Fruit fly (Drosophila melanogaster): ENCODE measurements around the gene CG13727.

Gene CG13727

dm6 chr3L:17352812-17353211 lies 11.7 kb upstream of the CG13727 start (continued):
- no peak for TF ChIP-seq CG2199 (GFP tag; IDR thresholded peaks at IDR 0.05)
- TF ChIP-seq Rfx (GFP tag; IDR thresholded peaks at IDR 0.05): peak; percentile 38
- TF ChIP-seq MBD-R2 (GFP tag; IDR thresholded peaks at IDR 0.05): peak; percentile 95
- peak; percentile 8 for TF ChIP-seq grau (tag; optimal IDR thresholded peaks at IDR 0.05)
- TF ChIP-seq Lhr (GFP tag; optimal IDR thresholded peaks at IDR 0.05): peak; percentile 76
- TF ChIP-seq Dll (GFP tag; IDR thresholded peaks at IDR 0.05; ENCODE audit: partially characterized antibody): peak; percentile 36; the same call in 1 of the 4 replicates
- TF ChIP-seq Sin3A (optimal IDR thresholded peaks at IDR 0.05): peak; percentile 49
- 0 out of 2 replicates have a peak, but pooled peaks have one; percentile 26 for TF ChIP-seq CG4360 (GFP tag; IDR thresholded peaks at IDR 0.05)
- TF ChIP-seq knrl (GFP tag; IDR thresholded peaks at IDR 0.05; ENCODE audit: partially characterized antibody): peak; percentile 30; the same call in 1 of the 3 replicates
- TF ChIP-seq toy (GFP tag; IDR thresholded peaks at IDR 0.05): peak; percentile 82
- TF ChIP-seq MESR4 (GFP tag; optimal IDR thresholded peaks at IDR 0.05): peak; percentile 43
- peak; percentile 59 for TF ChIP-seq gfzf (GFP tag; optimal IDR thresholded peaks at IDR 0.05)
- peak; percentile 8 for TF ChIP-seq CG8388 (GFP tag; optimal IDR thresholded peaks at IDR 0.05)
- TF ChIP-seq amos (GFP tag; IDR thresholded peaks at IDR 0.05; ENCODE audit: partially characterized antibody): peak; percentile 47
- TF ChIP-seq bcd (GFP tag; optimal IDR thresholded peaks at IDR 0.05): peak; percentile 16
- TF ChIP-seq fd102C (GFP tag; optimal IDR thresholded peaks at IDR 0.05): no peak
- TF ChIP-seq CG10267 (tag; optimal IDR thresholded peaks at IDR 0.05): peak; percentile 36
- TF ChIP-seq CG4854 (GFP tag; optimal IDR thresholded peaks at IDR 0.05): peak; percentile 89
- peak; percentile 38 for TF ChIP-seq CG2712 (tag; optimal IDR thresholded peaks at IDR 0.05)
- peak; percentile 19 for TF ChIP-seq Usf (GFP tag; optimal IDR thresholded peaks at IDR 0.05)
- TF ChIP-seq Hmr (GFP tag; optimal IDR thresholded peaks at IDR 0.05): peak; percentile 33
- peak; percentile 32 for TF ChIP-seq exex (tag; optimal IDR thresholded peaks at IDR 0.05)
- peak; percentile 90 for TF ChIP-seq CG1603 (tag; optimal IDR thresholded peaks at IDR 0.05)
- TF ChIP-seq gt (GFP tag; IDR thresholded peaks at IDR 0.05): no peak
- no peak for TF ChIP-seq Bteb2 (GFP tag; optimal IDR thresholded peaks at IDR 0.05)
- TF ChIP-seq unc-4 (GFP tag; IDR thresholded peaks at IDR 0.05; ENCODE audit: partially characterized antibody): 0 out of 2 replicates have a peak, but pooled peaks have one; percentile 37
- peak; percentile 84 for TF ChIP-seq pzg (GFP tag; optimal IDR thresholded peaks at IDR 0.05)
- peak; percentile 99 for TF ChIP-seq CG9215 (GFP tag; IDR thresholded peaks at IDR 0.05)
- no peak for TF ChIP-seq Ravus (GFP tag; IDR thresholded peaks at IDR 0.05)
- peak; percentile 66 for TF ChIP-seq CG13287 (GFP tag; IDR thresholded peaks at IDR 0.05; ENCODE audit: partially characterized antibody)
- 0 out of 2 replicates have a peak, but pooled peaks have one; percentile 15 for TF ChIP-seq sob (GFP tag; IDR thresholded peaks at IDR 0.05)
- peak; percentile 57 for TF ChIP-seq Abd-B (GFP tag; optimal IDR thresholded peaks at IDR 0.05)
- TF ChIP-seq CG7987 (GFP tag; optimal IDR thresholded peaks at IDR 0.05): peak; percentile 5
- no peak for TF ChIP-seq eve (GFP tag; optimal IDR thresholded peaks at IDR 0.05)
- peak; percentile 35 for TF ChIP-seq YL-1 (GFP tag; optimal IDR thresholded peaks at IDR 0.05)
- no peak for TF ChIP-seq CG3281 (GFP tag; optimal IDR thresholded peaks at IDR 0.05)
- no peak for TF ChIP-seq cato (GFP tag; optimal IDR thresholded peaks at IDR 0.05; ENCODE audit: borderline replicate concordance)
- TF ChIP-seq CTCF (GFP tag; optimal IDR thresholded peaks at IDR 0.05): peak; percentile 74
- TF ChIP-seq dan (GFP tag; IDR thresholded peaks at IDR 0.05): no peak
- peak; percentile 41; the same call in 1 of the 3 replicates for TF ChIP-seq row (GFP tag; IDR thresholded peaks at IDR 0.05)
- TF ChIP-seq vvl (GFP tag; IDR thresholded peaks at IDR 0.05): peak; percentile 60
- no peak for TF ChIP-seq CG8944 (GFP tag; optimal IDR thresholded peaks at IDR 0.05)
- no peak for TF ChIP-seq hb (GFP tag; IDR thresholded peaks at IDR 0.05; ENCODE audit: partially characterized antibody)
- TF ChIP-seq al (GFP tag; IDR thresholded peaks at IDR 0.05): no peak
- TF ChIP-seq Myb (GFP tag; optimal IDR thresholded peaks at IDR 0.05): peak; percentile 53
- no peak for TF ChIP-seq Ada2b (GFP tag; IDR thresholded peaks at IDR 0.05)
- TF ChIP-seq CG4617 (GFP tag; optimal IDR thresholded peaks at IDR 0.05; ENCODE audit: borderline replicate concordance): peak; percentile 52
- peak; percentile 18 for TF ChIP-seq Xbp1 (GFP tag; optimal IDR thresholded peaks at IDR 0.05)
- peak; percentile 50 for TF ChIP-seq Ets97D (GFP tag; optimal IDR thresholded peaks at IDR 0.05)
- no peak for TF ChIP-seq esg (GFP tag; conservative IDR thresholded peaks at IDR 0.05)
- TF ChIP-seq CG3847 (GFP tag; IDR thresholded peaks at IDR 0.05): peak; percentile 58

All from whole organism, embryonic.